Worm (Caenorhabditis elegans): ENCODE results near the gene T25F10.4.

- TF ChIP-seq nhr-28 (tag; optimal IDR thresholded peaks at IDR 0.05) = no peak
- TF ChIP-seq ceh-82 (tag; optimal IDR thresholded peaks at IDR 0.05) = no peak
- no peak for TF ChIP-seq nhr-76 (tag; optimal IDR thresholded peaks at IDR 0.05)
- no peak for TF ChIP-seq skn-1 (tag; optimal IDR thresholded peaks at IDR 0.05)
- no peak for TF ChIP-seq tbx-2 (tag; optimal IDR thresholded peaks at IDR 0.05)
- TF ChIP-seq pha-4 (tag; optimal IDR thresholded peaks at IDR 0.05) = no peak
- no peak for TF ChIP-seq snpc-4 (tag; optimal IDR thresholded peaks at IDR 0.05)
Measured at ce11 chrV:6764972-6765371, 2.7 kb upstream of the T25F10.4 start, which contains the start of gene bbs-8.

Data from whole organism, L3 larva.